Worm (Caenorhabditis elegans) whole organism, L4/young adult: ENCODE measurements around the gene C29E4.17.

Experiments
- W03F9.2 ChIP-seq: fragments of 150-350 bp; optimal IDR thresholded peaks from 2 replicates; lab custom pipeline; 2014; ENCODE audit warnings: missing biosample characterization, missing genetic modification characterization
- dao-5 ChIP-seq: sonication (generic microtip); optimal IDR thresholded peaks from 2 replicates; lab custom pipeline; 2016; ENCODE audit warnings: missing genotype, missing genetic modification characterization, moderate library complexity, missing compliant biosample characterization
- him-1 ChIP-seq: sonication (generic microtip); optimal IDR thresholded peaks from 2 replicates; lab custom pipeline; 2016; ENCODE audit warnings: missing genotype, missing genetic modification reagents, missing genetic modification characterization, missing compliant biosample characterization

- TF ChIP-seq W03F9.2 (tag; lab: Kevin White, UChicago) (no peak), him-1 (tag; lab: Kevin White, UChicago) (no peak), dao-5 (tag; lab: Kevin White, UChicago) (no peak)
Observed at ce11 chrIII:7893224-7893623, 29.1 kb upstream of the C29E4.17 start.
